Fruit fly (Drosophila melanogaster) whole organism, embryonic: ENCODE measurements around the gene CG34327.

ENCODE experiments used
- ATbp ChIP-seq: fragments of 200-800 bp; sonication (Bioruptor generic); optimal IDR thresholded peaks from 2 replicates; lab custom pipeline; 2017; ENCODE audit warnings: missing biosample characterization, mild to moderate bottlenecking, missing genetic modification characterization, missing genetic modification reagents
- C15 ChIP-seq: fragments of 200-800 bp; sonication (Bioruptor generic); IDR thresholded peaks from 3 replicates; pipeline ENCODE4 v1.3.6; 2022; ENCODE audit warnings: missing biosample characterization, missing genetic modification characterization
- CG10543 ChIP-seq: fragments of 200-800 bp; sonication (Bioruptor generic); optimal IDR thresholded peaks from 3 replicates; lab custom pipeline; 2017; ENCODE audit warnings: missing biosample characterization, mild to moderate bottlenecking, missing genetic modification characterization, moderate library complexity
- CG12299 ChIP-seq: fragments of 200-800 bp; sonication (Bioruptor generic); optimal IDR thresholded peaks from 2 replicates; lab custom pipeline; 2018; ENCODE audit warnings: missing biosample characterization, mild to moderate bottlenecking, missing genetic modification characterization
- CG12769 ChIP-seq: fragments of 200-800 bp; sonication (Bioruptor generic); optimal IDR thresholded peaks from 2 replicates; lab custom pipeline; 2019; ENCODE audit warnings: missing biosample characterization, mild to moderate bottlenecking, missing genetic modification characterization, moderate library complexity
- CG15479 ChIP-seq: fragments of 200-800 bp; sonication (Bioruptor generic); optimal IDR thresholded peaks from 3 replicates; lab custom pipeline; 2019; ENCODE audit warnings: missing biosample characterization, mild to moderate bottlenecking, missing genetic modification characterization, moderate library complexity
- CG1647 ChIP-seq: fragments of 200-800 bp; sonication (Bioruptor generic); optimal IDR thresholded peaks from 3 replicates; lab custom pipeline; 2016; ENCODE audit warnings: missing biosample characterization, missing genetic modification characterization
- CG17568 ChIP-seq: fragments of 200-800 bp; sonication (Bioruptor generic); optimal IDR thresholded peaks from 2 replicates; lab custom pipeline; 2018; ENCODE audit warnings: missing biosample characterization, mild to moderate bottlenecking, missing genetic modification characterization, moderate library complexity
- CG17829 ChIP-seq: fragments of 200-800 bp; optimal IDR thresholded peaks from 2 replicates; lab custom pipeline; 2019; ENCODE audit warnings: missing biosample characterization, mild to moderate bottlenecking, missing genetic modification characterization, moderate library complexity
- CG17912 ChIP-seq: fragments of 200-800 bp; sonication (Bioruptor generic); optimal IDR thresholded peaks from 2 replicates; lab custom pipeline; 2018; ENCODE audit warnings: missing biosample characterization, mild to moderate bottlenecking, missing genetic modification characterization
- CG18262 ChIP-seq: fragments of 200-800 bp; optimal IDR thresholded peaks from 3 replicates; lab custom pipeline; 2019; ENCODE audit warnings: missing biosample characterization, mild to moderate bottlenecking, missing genetic modification characterization, moderate library complexity
- CG18476 ChIP-seq: fragments of 200-800 bp; sonication (Bioruptor generic); optimal IDR thresholded peaks from 2 replicates; lab custom pipeline; 2016; ENCODE audit warnings: missing biosample characterization, mild to moderate bottlenecking, missing genetic modification characterization
- CG30431 ChIP-seq: fragments of 200-800 bp; sonication (Bioruptor generic); optimal IDR thresholded peaks from 2 replicates; lab custom pipeline; 2017; ENCODE audit warnings: missing biosample characterization, missing genetic modification characterization
- CG31365 ChIP-seq: fragments of 200-800 bp; sonication (Bioruptor generic); optimal IDR thresholded peaks from 2 replicates; lab custom pipeline; 2018; ENCODE audit warnings: missing biosample characterization, mild to moderate bottlenecking, missing genetic modification characterization
- CG31441 ChIP-seq: fragments of 200-800 bp; sonication (Bioruptor generic); IDR thresholded peaks from 2 replicates; pipeline ENCODE4 v1.3.6; 2022; ENCODE audit warnings: missing biosample characterization, missing genetic modification characterization
- CG3847 ChIP-seq: fragments of 200-800 bp; sonication (Bioruptor generic); IDR thresholded peaks from 2 replicates; pipeline ENCODE4 v1.3.6; 2022; ENCODE audit warnings: missing biosample characterization, missing genetic modification characterization
- CG4328 ChIP-seq: fragments of 200-800 bp; sonication (Bioruptor generic); optimal IDR thresholded peaks from 3 replicates; lab custom pipeline; 2017; ENCODE audit warnings: missing biosample characterization, missing genetic modification reagents, missing genetic modification characterization
- CG4360 ChIP-seq: fragments of 200-800 bp; sonication (Bioruptor generic); IDR thresholded peaks from 2 replicates; pipeline ENCODE4 v1.3.6; 2022; ENCODE audit warnings: missing biosample characterization, missing genetic modification characterization
- CG6654 ChIP-seq: fragments of 200-800 bp; sonication (Bioruptor generic); optimal IDR thresholded peaks from 2 replicates; lab custom pipeline; 2017; ENCODE audit warnings: missing biosample characterization, mild to moderate bottlenecking, missing genetic modification characterization
- CG6813 ChIP-seq: fragments of 200-800 bp; sonication (Bioruptor generic); optimal IDR thresholded peaks from 2 replicates; lab custom pipeline; 2017; ENCODE audit warnings: missing biosample characterization, missing genetic modification characterization, mild to moderate bottlenecking, moderate library complexity, missing genetic modification reagents
- CG6854 ChIP-seq: fragments of 200-800 bp; sonication (Bioruptor generic); optimal IDR thresholded peaks from 3 replicates; lab custom pipeline; 2017; ENCODE audit warnings: missing biosample characterization, mild to moderate bottlenecking, missing genetic modification characterization
- CG8290 ChIP-seq, 3 experiments: fragments of 200-800 bp; sonication (Bioruptor generic); optimal IDR thresholded peaks; 2 replicates each; lab custom pipeline; 2016 to 2019; ENCODE audit warnings: missing biosample characterization in 3 of 3, missing genetic modification characterization in 3 of 3, mild to moderate bottlenecking in 2 of 3, moderate library complexity in 1 of 3
- CG8765 ChIP-seq: fragments of 200-800 bp; sonication (Bioruptor generic); IDR thresholded peaks from 2 replicates; pipeline ENCODE4 v1.3.6; 2022; ENCODE audit warnings: missing biosample characterization, missing genetic modification characterization
- CG9727 ChIP-seq: fragments of 200-800 bp; sonication (Bioruptor generic); optimal IDR thresholded peaks from 3 replicates; lab custom pipeline; 2017; ENCODE audit warnings: missing biosample characterization, mild to moderate bottlenecking, missing genetic modification characterization
- CG9817 ChIP-seq: fragments of 200-800 bp; sonication (Bioruptor generic); optimal IDR thresholded peaks from 2 replicates; lab custom pipeline; 2018; ENCODE audit warnings: missing biosample characterization, mild to moderate bottlenecking, missing genetic modification characterization, moderate library complexity
- D ChIP-seq, 2 experiments: fragments of 200-800 bp in 1 of 2; fragments of >200 bp in 1 of 2; sonication (Bioruptor generic) in 1 of 2; optimal IDR thresholded peaks; 2 replicates in 1 of 2; 3 replicates in 1 of 2; lab custom pipeline; 2017; ENCODE audit warnings: mild to moderate bottlenecking in 1 of 2, missing biosample characterization in 1 of 2, missing genetic modification characterization in 1 of 2, missing genetic modification reagents in 1 of 2
- Eip74EF ChIP-seq, 2 experiments: fragments of 200-800 bp in 1 of 2; fragments of >200 bp in 1 of 2; sonication (Bioruptor generic) in 1 of 2; optimal IDR thresholded peaks; 2 replicates each; lab custom pipeline; 2017 to 2019; ENCODE audit warnings: missing biosample characterization in 2 of 2, missing genetic modification characterization in 2 of 2, mild to moderate bottlenecking in 1 of 2, moderate library complexity in 1 of 2
- Fer2 ChIP-seq: fragments of 200-800 bp; sonication (Bioruptor generic); optimal IDR thresholded peaks from 2 replicates; lab custom pipeline; 2018; ENCODE audit warnings: missing biosample characterization, mild to moderate bottlenecking, missing genetic modification characterization, moderate library complexity
- HLH4C ChIP-seq: fragments of 200-800 bp; sonication (Bioruptor generic); IDR thresholded peaks from 3 replicates; pipeline ENCODE4 v1.3.6; 2022; ENCODE audit warnings: missing biosample characterization, missing genetic modification characterization; ENCODE audit not compliant: partially characterized antibody
- Mad ChIP-seq: fragments of 200-800 bp; sonication (Bioruptor generic); optimal IDR thresholded peaks from 2 replicates; lab custom pipeline; 2016; ENCODE audit warnings: missing biosample characterization, missing genetic modification characterization
- NC2β ChIP-seq: fragments of 200-800 bp; sonication (Bioruptor generic); optimal IDR thresholded peaks from 2 replicates; lab custom pipeline; 2016; ENCODE audit warnings: missing biosample characterization, missing genetic modification characterization
- NFAT ChIP-seq: fragments of 200-800 bp; sonication (Bioruptor generic); IDR thresholded peaks from 2 replicates; pipeline ENCODE4 v1.3.6; 2022; ENCODE audit warnings: missing biosample characterization, missing genetic modification characterization
- PHDP ChIP-seq: fragments of 200-800 bp; sonication (Bioruptor generic); optimal IDR thresholded peaks from 3 replicates; lab custom pipeline; 2018; ENCODE audit warnings: missing biosample characterization, mild to moderate bottlenecking, missing genetic modification characterization, moderate library complexity
- Side ChIP-seq: fragments of 200-800 bp; sonication (Bioruptor generic); optimal IDR thresholded peaks from 2 replicates; lab custom pipeline; 2016; ENCODE audit warnings: missing biosample characterization, missing genetic modification characterization
- Sry-δ ChIP-seq: fragments of 200-800 bp; sonication (Bioruptor generic); optimal IDR thresholded peaks from 2 replicates; lab custom pipeline; 2016; ENCODE audit warnings: missing biosample characterization, missing genetic modification characterization
- TFAM ChIP-seq: fragments of 200-800 bp; sonication (Bioruptor generic); optimal IDR thresholded peaks from 2 replicates; lab custom pipeline; 2017; ENCODE audit warnings: missing biosample characterization, missing genetic modification characterization, inconsistent platforms
- Tbp ChIP-seq: fragments of >200 bp; optimal IDR thresholded peaks from 2 replicates; lab custom pipeline; 2018; ENCODE audit warnings: missing biosample characterization, missing genetic modification characterization
- Vsx1 ChIP-seq: fragments of 200-800 bp; sonication (Bioruptor generic); optimal IDR thresholded peaks from 2 replicates; lab custom pipeline; 2017; ENCODE audit warnings: missing biosample characterization, mild to moderate bottlenecking, missing genetic modification characterization, missing genetic modification reagents
- ab ChIP-seq: fragments of 200-800 bp; sonication (Bioruptor generic); optimal IDR thresholded peaks from 2 replicates; lab custom pipeline; 2016; ENCODE audit warnings: missing biosample characterization, missing genetic modification characterization
- az2 ChIP-seq: fragments of 200-800 bp; sonication (Bioruptor generic); optimal IDR thresholded peaks from 3 replicates; lab custom pipeline; 2016; ENCODE audit warnings: missing biosample characterization, missing genetic modification characterization
- bcd ChIP-seq: fragments of 200-800 bp; sonication (Bioruptor generic); optimal IDR thresholded peaks from 2 replicates; lab custom pipeline; 2017; ENCODE audit warnings: missing biosample characterization, mild to moderate bottlenecking, missing genetic modification characterization
- dati ChIP-seq: fragments of 200-800 bp; sonication (Bioruptor generic); IDR thresholded peaks from 2 replicates; pipeline ENCODE4 v1.3.6; 2022; ENCODE audit warnings: missing biosample characterization, missing genetic modification characterization
- fd96Cb ChIP-seq: fragments of 200-800 bp; sonication (Bioruptor generic); optimal IDR thresholded peaks from 2 replicates; lab custom pipeline; 2018; ENCODE audit warnings: missing biosample characterization, mild to moderate bottlenecking, missing genetic modification characterization, moderate library complexity
- grn ChIP-seq: fragments of 200-800 bp; sonication (Bioruptor generic); optimal IDR thresholded peaks from 3 replicates; lab custom pipeline; 2017; ENCODE audit warnings: missing biosample characterization, missing genetic modification characterization
- her ChIP-seq: fragments of 200-800 bp; sonication (Bioruptor generic); optimal IDR thresholded peaks from 2 replicates; lab custom pipeline; 2016; ENCODE audit warnings: missing biosample characterization, missing genetic modification characterization
- kah ChIP-seq: fragments of 200-800 bp; sonication (Bioruptor generic); optimal IDR thresholded peaks from 2 replicates; lab custom pipeline; 2018; ENCODE audit warnings: missing biosample characterization, mild to moderate bottlenecking, missing genetic modification characterization
- otp ChIP-seq: fragments of 200-800 bp; sonication (Bioruptor generic); IDR thresholded peaks from 3 replicates; pipeline ENCODE4, ENCODE4 v1.3.6; 2022; ENCODE audit warnings: missing biosample characterization, missing genetic modification characterization
- sisA ChIP-seq: fragments of 200-800 bp; sonication (Bioruptor generic); IDR thresholded peaks from 2 replicates; pipeline ENCODE4 v1.3.6; 2022; ENCODE audit warnings: missing biosample characterization, missing genetic modification characterization
- tx ChIP-seq: fragments of 200-800 bp; sonication (Bioruptor generic); optimal IDR thresholded peaks from 2 replicates; lab custom pipeline; 2016; ENCODE audit warnings: missing biosample characterization, missing genetic modification characterization
- z ChIP-seq: fragments of 200-800 bp; sonication (Bioruptor generic); IDR thresholded peaks from 3 replicates; pipeline ENCODE4 v1.3.6; 2022; ENCODE audit warnings: missing biosample characterization, missing genetic modification characterization
- zfh1 ChIP-seq: fragments of 200-800 bp; sonication (Bioruptor generic); IDR thresholded peaks from 3 replicates; pipeline ENCODE4 v1.3.6; 2022; ENCODE audit warnings: missing biosample characterization, missing genetic modification characterization

Gene CG34327

DNA sequence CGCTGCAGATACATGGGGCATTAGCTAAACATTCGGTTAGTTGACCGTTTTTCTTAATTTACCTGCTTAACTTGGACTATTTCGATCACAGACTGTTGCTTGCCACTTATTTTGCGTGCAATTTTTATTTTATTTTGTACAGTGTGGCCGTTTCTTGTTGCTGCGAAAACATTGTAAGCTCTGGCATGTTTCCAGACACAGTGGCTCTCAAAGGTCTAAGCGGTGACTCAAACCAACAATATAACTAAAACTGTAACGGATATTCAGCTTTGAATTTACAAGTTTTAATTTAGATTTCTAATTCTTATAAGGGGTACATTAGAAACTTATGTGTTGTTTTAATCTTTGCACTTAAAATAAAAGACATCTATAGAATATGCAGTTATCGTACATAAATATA lies 25.7 kb upstream of the CG34327 start, which contains the start of gene CG8675 (continued):
- TF ChIP-seq CG12769 (no peak), bcd (GFP tag; lab: Kevin White, UChicago) (no peak), CG9817 (no peak), PHDP (no peak), HLH4C (GFP tag; lab: Robert Waterston, UW) (0 out of 3 replicates have a peak, but pooled peaks have one; percentile 43), grn (no peak), CG8765 (GFP tag; lab: Robert Waterston, UW) (no peak), CG4328 (GFP tag; lab: Kevin White, UChicago) (no peak), CG1647 (GFP tag; lab: Kevin White, UChicago) (no peak), CG18476 (GFP tag; lab: Kevin White, UChicago) (no peak), NC2β (GFP tag; lab: Kevin White, UChicago) (no peak), CG8290 (GFP tag; optimal IDR thresholded peaks at IDR 0.05; lab: Kevin White, UChicago) (no peak), CG8290 (tag; optimal IDR thresholded peaks at IDR 0.05; lab: Kevin White, UChicago) (peak in 1 of 2 experiments; percentile 48), CG4360 (no peak), Eip74EF (GFP tag; optimal IDR thresholded peaks at IDR 0.05; lab: Kevin White, UChicago) (no peak), Tbp (GFP tag; lab: Kevin White, UChicago) (no peak), Sry-δ (GFP tag; lab: Kevin White, UChicago) (peak; percentile 14), CG18262 (tag; lab: Kevin White, UChicago) (no peak), dati (no peak), ATbp (GFP tag; lab: Kevin White, UChicago) (no peak), CG9727 (no peak), CG17912 (GFP tag; lab: Kevin White, UChicago) (no peak), D (optimal IDR thresholded peaks at IDR 0.05; lab: Kevin White, UChicago) (no peak), D (GFP tag; optimal IDR thresholded peaks at IDR 0.05; lab: Kevin White, UChicago) (no peak), tx (GFP tag; lab: Kevin White, UChicago) (no peak), CG6654 (GFP tag; lab: Kevin White, UChicago) (peak; percentile 99), zfh1 (GFP tag; lab: Robert Waterston, UW) (no peak), CG10543 (GFP tag; lab: Kevin White, UChicago) (no peak), TFAM (GFP tag; lab: Kevin White, UChicago) (no peak), NFAT (GFP tag; lab: Robert Waterston, UW) (no peak), Mad (GFP tag; lab: Kevin White, UChicago) (no peak), CG6813 (no peak), C15 (GFP tag; lab: Robert Waterston, UW) (no peak), Fer2 (tag; lab: Kevin White, UChicago) (no peak), kah (GFP tag; lab: Kevin White, UChicago) (no peak), Vsx1 (GFP tag; lab: Kevin White, UChicago) (no peak), az2 (GFP tag; lab: Kevin White, UChicago) (no peak), sisA (GFP tag; lab: Robert Waterston, UW) (no peak), CG17568 (GFP tag; lab: Kevin White, UChicago) (no peak), her (GFP tag; lab: Kevin White, UChicago) (no peak), CG6854 (peak; percentile 32), otp (no peak), ab (GFP tag; lab: Kevin White, UChicago) (no peak), CG30431 (GFP tag; lab: Kevin White, UChicago) (no peak), CG17829 (tag; lab: Kevin White, UChicago) (peak; percentile 13), CG31441 (GFP tag; lab: Robert Waterston, UW) (no peak), CG31365 (tag; lab: Kevin White, UChicago) (no peak), fd96Cb (tag; lab: Kevin White, UChicago) (no peak), CG12299 (tag; lab: Kevin White, UChicago) (no peak), CG15479 (GFP tag; lab: Kevin White, UChicago) (no peak), CG3847 (GFP tag; lab: Robert Waterston, UW) (0 out of 2 replicates have a peak, but pooled peaks have one; percentile 24), Side (GFP tag; lab: Kevin White, UChicago) (no peak), z (GFP tag; lab: Robert Waterston, UW) (no peak)
